Worm (Caenorhabditis elegans) whole organism, midembryonic: ENCODE data around the gene dnj-5.

ENCODE experiments used
- T22C8.4 ChIP-seq: fragments of 200-800 bp; sonication (Bioruptor generic); IDR thresholded peaks from 2 replicates; pipeline ENCODE4 v1.3.6; 2022; ENCODE audit warnings: missing genetic modification characterization, missing compliant biosample characterization
- cog-1 ChIP-seq: sonication (generic microtip); optimal IDR thresholded peaks from 2 replicates; lab custom pipeline; 2016; ENCODE audit warnings: missing genetic modification characterization, missing compliant biosample characterization
- med-1 ChIP-seq: sonication (generic microtip); optimal IDR thresholded peaks from 2 replicates; lab custom pipeline; 2017; ENCODE audit warnings: missing genetic modification characterization, mild to moderate bottlenecking, missing compliant biosample characterization, antibody characterized with exemption, missing genetic modification reagents; ENCODE audit not compliant: insufficient read depth
- ref-1 ChIP-seq: fragments of 200-800 bp; sonication (Bioruptor generic); conservative IDR thresholded peaks from 2 replicates; pipeline ENCODE4 v1.3.6; 2022; ENCODE audit warnings: missing genetic modification reagents, missing genetic modification characterization, missing compliant biosample characterization
- tab-1 ChIP-seq: fragments of 200-800 bp; sonication (Bioruptor generic); IDR thresholded peaks from 2 replicates; pipeline ENCODE4 v1.3.6; 2022; ENCODE audit warnings: missing genetic modification characterization, missing compliant biosample characterization
- ztf-23 ChIP-seq: fragments of 200-800 bp; sonication (Bioruptor generic); IDR thresholded peaks from 2 replicates; pipeline ENCODE4 v1.3.6; 2022; ENCODE audit warnings: missing genetic modification reagents, missing genetic modification characterization, missing compliant biosample characterization
- ztf-29 ChIP-seq: fragments of 200-800 bp; sonication (Bioruptor generic); IDR thresholded peaks from 2 replicates; pipeline ENCODE4 v1.3.6; 2022; ENCODE audit warnings: missing genetic modification reagents, missing genetic modification characterization, missing compliant biosample characterization

DNA sequence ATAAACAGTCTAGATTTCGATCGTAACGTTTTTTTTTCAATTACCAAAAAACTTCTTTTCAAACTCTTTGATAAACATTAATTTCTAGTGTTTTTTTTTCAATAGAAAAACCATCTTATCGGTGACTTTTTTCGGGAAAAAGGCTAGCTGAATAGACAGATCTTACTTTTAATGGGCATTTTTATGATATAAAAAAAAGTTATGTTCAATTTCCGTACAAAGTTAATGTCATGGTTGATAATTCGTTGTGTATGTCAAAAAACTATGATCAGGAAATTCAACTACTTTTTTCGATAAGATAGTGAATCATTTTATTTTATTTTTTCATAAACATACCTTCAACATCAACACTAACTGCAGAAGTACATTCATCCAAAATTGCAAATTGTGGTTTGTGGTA, 26.5 kb upstream of the dnj-5 start:
- TF ChIP-seq med-1 (GFP tag; lab: Kevin White, UChicago) (no peak), ref-1 (no peak), ztf-23 (no peak), T22C8.4 (GFP tag; lab: Robert Waterston, UW) (no peak), cog-1 (tag; lab: Kevin White, UChicago) (no peak), ztf-29 (GFP tag; lab: Robert Waterston, UW) (no peak), tab-1 (GFP tag; lab: Robert Waterston, UW) (no peak)
